Worm (Caenorhabditis elegans) whole organism, L4 larva: Measurements from ENCODE around the gene lsm-4.

ENCODE experiments used
- T20F7.1 ChIP-seq: fragments of 200-800 bp; sonication (Bioruptor generic); optimal IDR thresholded peaks from 2 replicates; lab custom pipeline; 2018; ENCODE audit warnings: mild to moderate bottlenecking, missing genetic modification characterization, missing compliant biosample characterization
- fkh-10 ChIP-seq: fragments of 150-350 bp; optimal IDR thresholded peaks from 2 replicates; lab custom pipeline; 2014; ENCODE audit warnings: missing biosample characterization, missing genetic modification reagents, missing genetic modification characterization
- mdl-1 ChIP-seq, 2 experiments: fragments of 150-350 bp in 1 of 2; sonication (generic microtip) in 1 of 2; optimal IDR thresholded peaks; 2 replicates each; lab custom pipeline; 2014 to 2017; ENCODE audit warnings: missing biosample characterization in 2 of 2, missing genetic modification characterization in 2 of 2
- mxl-3 ChIP-seq: fragments of 200-800 bp; sonication (Bioruptor generic); optimal IDR thresholded peaks from 2 replicates; lab custom pipeline; 2018; ENCODE audit warnings: mild to moderate bottlenecking, missing genetic modification characterization, missing compliant biosample characterization
- nhr-11 ChIP-seq: fragments of 150-350 bp; optimal IDR thresholded peaks from 2 replicates; lab custom pipeline; 2014; ENCODE audit warnings: missing biosample characterization, missing genetic modification characterization
- skn-1 ChIP-seq: fragments of 150-350 bp; optimal IDR thresholded peaks from 2 replicates; lab custom pipeline; 2014; ENCODE audit warnings: missing biosample characterization, missing genetic modification characterization

DNA sequence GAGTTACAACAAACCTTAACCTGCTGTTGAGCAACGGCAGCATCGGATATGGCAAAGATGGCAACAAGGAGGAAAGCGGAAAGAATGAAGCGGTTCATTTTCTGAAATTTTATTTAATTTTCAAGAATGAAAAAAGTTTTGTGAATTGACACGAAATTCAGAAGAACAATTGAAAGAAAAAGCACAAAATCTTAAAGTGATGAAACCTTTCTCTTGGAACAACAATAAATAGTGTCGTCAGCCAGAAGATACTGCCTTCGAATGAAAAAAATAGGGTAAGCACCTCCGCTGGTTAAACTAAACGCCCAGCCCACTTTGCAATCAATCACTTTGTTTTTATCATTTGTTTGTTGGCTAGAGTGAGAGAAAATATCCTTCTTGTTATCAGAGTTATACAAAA lies 40.9 kb downstream of the lsm-4 start, which contains the start of gene E04F6.9:
- no peak for TF ChIP-seq mxl-3 (GFP tag; lab: Kevin White, UChicago)
- no peak for TF ChIP-seq nhr-11 (tag; lab: Kevin White, UChicago)
- TF ChIP-seq skn-1 (tag; lab: Kevin White, UChicago): no peak
- TF ChIP-seq fkh-10: no peak
- no peak for TF ChIP-seq T20F7.1 (GFP tag; lab: Kevin White, UChicago)
- TF ChIP-seq mdl-1 (tag; optimal IDR thresholded peaks at IDR 0.05; lab: Kevin White, UChicago): no peak
